Fruit fly (Drosophila melanogaster) whole organism, embryonic: ENCODE measurements around the gene wge.

Source experiments
- CG10654 ChIP-seq: fragments of 200-800 bp; sonication (Bioruptor generic); optimal IDR thresholded peaks from 2 replicates; lab custom pipeline; 2016; ENCODE audit warnings: missing biosample characterization, missing genetic modification characterization
- CG11560 ChIP-seq: fragments of 200-800 bp; sonication (Bioruptor generic); IDR thresholded peaks from 3 replicates; pipeline ENCODE4 v1.3.6; 2022; ENCODE audit warnings: missing biosample characterization, missing genetic modification characterization
- CG12071 ChIP-seq: fragments of 200-800 bp; sonication (Bioruptor generic); optimal IDR thresholded peaks from 3 replicates; lab custom pipeline; 2018; ENCODE audit warnings: missing biosample characterization, mild to moderate bottlenecking, missing genetic modification characterization
- CG16815 ChIP-seq: fragments of 200-800 bp; sonication (Bioruptor generic); optimal IDR thresholded peaks from 3 replicates; lab custom pipeline; 2017; ENCODE audit warnings: missing biosample characterization, mild to moderate bottlenecking, missing genetic modification characterization
- CG18599 ChIP-seq: fragments of 200-800 bp; sonication (Bioruptor generic); optimal IDR thresholded peaks from 3 replicates; lab custom pipeline; 2017; ENCODE audit warnings: missing biosample characterization, missing genetic modification characterization, mild to moderate bottlenecking, moderate library complexity, missing genetic modification reagents
- CG2202 ChIP-seq: fragments of 200-800 bp; sonication (Bioruptor generic); optimal IDR thresholded peaks from 2 replicates; lab custom pipeline; 2018; ENCODE audit warnings: missing biosample characterization, mild to moderate bottlenecking, missing genetic modification characterization
- CG31365 ChIP-seq: fragments of 200-800 bp; sonication (Bioruptor generic); optimal IDR thresholded peaks from 2 replicates; lab custom pipeline; 2018; ENCODE audit warnings: missing biosample characterization, mild to moderate bottlenecking, missing genetic modification characterization
- CG34422 ChIP-seq: fragments of 200-800 bp; sonication (Bioruptor generic); IDR thresholded peaks from 3 replicates; pipeline ENCODE4 v1.3.6; 2022; ENCODE audit warnings: missing biosample characterization, missing genetic modification characterization
- CG4404 ChIP-seq: fragments of 200-800 bp; sonication (Bioruptor generic); IDR thresholded peaks from 2 replicates; pipeline ENCODE4 v1.3.6; 2022; ENCODE audit warnings: missing biosample characterization, missing genetic modification characterization
- CG4707 ChIP-seq: fragments of 200-800 bp; sonication (Bioruptor generic); optimal IDR thresholded peaks from 2 replicates; lab custom pipeline; 2018; ENCODE audit warnings: missing biosample characterization, mild to moderate bottlenecking, missing genetic modification characterization, moderate library complexity
- CG4820 ChIP-seq: fragments of 200-800 bp; sonication (Bioruptor generic); optimal IDR thresholded peaks from 3 replicates; lab custom pipeline; 2016; ENCODE audit warnings: missing biosample characterization, missing genetic modification characterization
- CG5180 ChIP-seq: fragments of 200-800 bp; sonication (Bioruptor generic); optimal IDR thresholded peaks from 3 replicates; lab custom pipeline; 2017; ENCODE audit warnings: missing biosample characterization, missing genetic modification characterization, mild to moderate bottlenecking, moderate library complexity, missing genetic modification reagents
- CG7271 ChIP-seq: fragments of 200-800 bp; sonication (Bioruptor generic); optimal IDR thresholded peaks from 2 replicates; lab custom pipeline; 2018; ENCODE audit warnings: missing biosample characterization, mild to moderate bottlenecking, missing genetic modification characterization, moderate library complexity
- CG7963 ChIP-seq: fragments of 200-800 bp; sonication (Bioruptor generic); IDR thresholded peaks from 3 replicates; pipeline ENCODE4 v1.3.6; 2022; ENCODE audit warnings: missing biosample characterization, missing genetic modification characterization; ENCODE audit not compliant: partially characterized antibody
- CG9609 ChIP-seq: fragments of 200-800 bp; sonication (Bioruptor generic); optimal IDR thresholded peaks from 3 replicates; lab custom pipeline; 2016; ENCODE audit warnings: missing biosample characterization, missing genetic modification characterization
- CG9727 ChIP-seq: fragments of 200-800 bp; sonication (Bioruptor generic); optimal IDR thresholded peaks from 3 replicates; lab custom pipeline; 2017; ENCODE audit warnings: missing biosample characterization, mild to moderate bottlenecking, missing genetic modification characterization
- CG9817 ChIP-seq: fragments of 200-800 bp; sonication (Bioruptor generic); optimal IDR thresholded peaks from 2 replicates; lab custom pipeline; 2018; ENCODE audit warnings: missing biosample characterization, mild to moderate bottlenecking, missing genetic modification characterization, moderate library complexity
- CkIIα-i1 ChIP-seq: fragments of 200-800 bp; sonication (Bioruptor generic); IDR thresholded peaks from 2 replicates; pipeline ENCODE4 v1.3.6; 2022; ENCODE audit warnings: missing biosample characterization, missing genetic modification characterization
- Dad ChIP-seq: fragments of 200-800 bp; sonication (Bioruptor generic); optimal IDR thresholded peaks from 3 replicates; lab custom pipeline; 2016; ENCODE audit warnings: missing biosample characterization, missing genetic modification characterization
- Gsc ChIP-seq: fragments of 200-800 bp; sonication (Bioruptor generic); IDR thresholded peaks from 2 replicates; pipeline ENCODE4 v1.3.6; 2022; ENCODE audit warnings: missing biosample characterization, missing genetic modification characterization
- HHEX ChIP-seq: fragments of 200-800 bp; sonication (Bioruptor generic); optimal IDR thresholded peaks from 3 replicates; lab custom pipeline; 2017; ENCODE audit warnings: missing biosample characterization, mild to moderate bottlenecking, missing genetic modification characterization, missing genetic modification reagents
- HLHmδ ChIP-seq: fragments of 200-800 bp; sonication (Bioruptor generic); optimal IDR thresholded peaks from 2 replicates; lab custom pipeline; 2018; ENCODE audit warnings: missing biosample characterization, mild to moderate bottlenecking, missing genetic modification characterization, moderate library complexity
- Hr39 ChIP-seq: fragments of >200 bp; optimal IDR thresholded peaks from 2 replicates; lab custom pipeline; 2017
- Hr78 ChIP-seq, 2 experiments: fragments of 200-800 bp in 1 of 2; fragments of >200 bp in 1 of 2; sonication (Bioruptor generic) in 1 of 2; optimal IDR thresholded peaks; 2 replicates each; lab custom pipeline; 2017 to 2019; ENCODE audit warnings: missing biosample characterization in 2 of 2, missing genetic modification characterization in 2 of 2, mild to moderate bottlenecking in 1 of 2, moderate library complexity in 1 of 2
- Poxn ChIP-seq: fragments of 200-800 bp; sonication (Bioruptor generic); IDR thresholded peaks from 2 replicates; pipeline ENCODE4 v1.3.6; 2022; ENCODE audit warnings: missing biosample characterization, missing genetic modification characterization
- Usf ChIP-seq: fragments of 200-800 bp; sonication (Bioruptor generic); optimal IDR thresholded peaks from 2 replicates; lab custom pipeline; 2017; ENCODE audit warnings: missing genotype, missing biosample characterization, missing genetic modification characterization
- Xbp1 ChIP-seq: fragments of 200-800 bp; sonication (Bioruptor generic); optimal IDR thresholded peaks from 3 replicates; lab custom pipeline; 2016; ENCODE audit warnings: missing biosample characterization, mild to moderate bottlenecking, missing genetic modification characterization
- abd-A ChIP-seq: fragments of 200-800 bp; sonication (Bioruptor generic); optimal IDR thresholded peaks from 3 replicates; lab custom pipeline; 2019; ENCODE audit warnings: missing biosample characterization, mild to moderate bottlenecking, missing genetic modification characterization, moderate library complexity
- amos ChIP-seq: fragments of 200-800 bp; sonication (Bioruptor generic); IDR thresholded peaks from 2 replicates; pipeline ENCODE4 v1.3.6; 2022; ENCODE audit warnings: missing biosample characterization, missing genetic modification characterization; ENCODE audit not compliant: partially characterized antibody
- ato ChIP-seq: fragments of 200-800 bp; sonication (Bioruptor generic); IDR thresholded peaks from 2 replicates; pipeline ENCODE4 v1.3.6; 2022; ENCODE audit warnings: missing biosample characterization, missing genetic modification characterization; ENCODE audit not compliant: partially characterized antibody
- az2 ChIP-seq: fragments of 200-800 bp; sonication (Bioruptor generic); optimal IDR thresholded peaks from 3 replicates; lab custom pipeline; 2016; ENCODE audit warnings: missing biosample characterization, missing genetic modification characterization
- bowl ChIP-seq: fragments of 200-800 bp; sonication (Bioruptor generic); IDR thresholded peaks from 2 replicates; pipeline ENCODE4 v1.3.6; 2022; ENCODE audit warnings: missing biosample characterization, missing genetic modification characterization
- chif ChIP-seq, 2 experiments: fragments of 200-800 bp; sonication (Bioruptor generic); optimal IDR thresholded peaks; 3 replicates each; lab custom pipeline; 2016; ENCODE audit warnings: missing biosample characterization in 2 of 2, missing genetic modification characterization in 2 of 2
- chn ChIP-seq: fragments of 200-800 bp; sonication (Bioruptor generic); optimal IDR thresholded peaks from 2 replicates; lab custom pipeline; 2016; ENCODE audit warnings: missing biosample characterization, missing genetic modification characterization
- dan ChIP-seq: fragments of 200-800 bp; sonication (Bioruptor generic); IDR thresholded peaks from 2 replicates; pipeline ENCODE4 v1.3.6; 2022; ENCODE audit warnings: missing biosample characterization, missing genetic modification characterization
- emc ChIP-seq: fragments of 200-800 bp; sonication (Bioruptor generic); optimal IDR thresholded peaks from 2 replicates; lab custom pipeline; 2016; ENCODE audit warnings: missing biosample characterization, missing genetic modification characterization
- ewg ChIP-seq: fragments of 200-800 bp; sonication (Bioruptor generic); optimal IDR thresholded peaks from 3 replicates; lab custom pipeline; 2017; ENCODE audit warnings: mild to moderate bottlenecking, missing biosample characterization, missing genetic modification reagents, missing genetic modification characterization
- fd102C ChIP-seq: fragments of 200-800 bp; sonication (Bioruptor generic); optimal IDR thresholded peaks from 2 replicates; lab custom pipeline; 2018; ENCODE audit warnings: missing biosample characterization, mild to moderate bottlenecking, missing genetic modification characterization, moderate library complexity
- hb ChIP-seq: fragments of 200-800 bp; sonication (Bioruptor generic); IDR thresholded peaks from 3 replicates; pipeline ENCODE4 v1.3.6; 2022; ENCODE audit warnings: missing biosample characterization, missing genetic modification characterization; ENCODE audit not compliant: partially characterized antibody
- jing ChIP-seq: fragments of 200-800 bp; sonication (Bioruptor generic); optimal IDR thresholded peaks from 2 replicates; lab custom pipeline; 2018; ENCODE audit warnings: missing biosample characterization, mild to moderate bottlenecking, missing genetic modification characterization
- ken ChIP-seq: fragments of 200-800 bp; sonication (Bioruptor generic); IDR thresholded peaks from 3 replicates; pipeline ENCODE4 v1.3.6; 2022; ENCODE audit warnings: missing biosample characterization, missing genetic modification characterization
- lmd ChIP-seq: fragments of 200-800 bp; sonication (Bioruptor generic); IDR thresholded peaks from 2 replicates; pipeline ENCODE4 v1.3.6; 2022; ENCODE audit warnings: missing biosample characterization, missing genetic modification characterization
- mam ChIP-seq: fragments of 200-800 bp; sonication (Bioruptor generic); optimal IDR thresholded peaks from 3 replicates; lab custom pipeline; 2016; ENCODE audit warnings: missing biosample characterization, missing genetic modification characterization
- mirr ChIP-seq: fragments of 200-800 bp; sonication (Bioruptor generic); optimal IDR thresholded peaks from 3 replicates; lab custom pipeline; 2018; ENCODE audit warnings: missing biosample characterization, mild to moderate bottlenecking, missing genetic modification characterization
- onecut ChIP-seq: fragments of 200-800 bp; sonication (Bioruptor generic); IDR thresholded peaks from 2 replicates; pipeline ENCODE4 v1.3.6; 2022; ENCODE audit warnings: missing biosample characterization, missing genetic modification characterization
- pita ChIP-seq: fragments of 200-800 bp; sonication (Bioruptor generic); optimal IDR thresholded peaks from 2 replicates; lab custom pipeline; 2017; ENCODE audit warnings: missing biosample characterization, mild to moderate bottlenecking, missing genetic modification characterization
- pum ChIP-seq: fragments of 200-800 bp; sonication (Bioruptor generic); optimal IDR thresholded peaks from 2 replicates; lab custom pipeline; 2016; ENCODE audit warnings: missing biosample characterization, missing genetic modification characterization
- sens ChIP-seq: fragments of 200-800 bp; sonication (Bioruptor generic); peaks from one replicate; lab custom pipeline; 2016; ENCODE audit warnings: missing biosample characterization, missing genetic modification characterization
- sqz ChIP-seq: fragments of 200-800 bp; sonication (Bioruptor generic); optimal IDR thresholded peaks from 3 replicates; lab custom pipeline; 2018; ENCODE audit warnings: missing biosample characterization, mild to moderate bottlenecking, missing genetic modification characterization
- vfl ChIP-seq: fragments of 200-800 bp; sonication (Bioruptor generic); optimal IDR thresholded peaks from 2 replicates; lab custom pipeline; 2016; ENCODE audit warnings: missing biosample characterization, missing genetic modification characterization
- yki ChIP-seq: fragments of >200 bp; optimal IDR thresholded peaks from 3 replicates; lab custom pipeline; 2018
- z ChIP-seq: fragments of 200-800 bp; sonication (Bioruptor generic); IDR thresholded peaks from 3 replicates; pipeline ENCODE4 v1.3.6; 2022; ENCODE audit warnings: missing biosample characterization, missing genetic modification characterization

wge gene

DNA sequence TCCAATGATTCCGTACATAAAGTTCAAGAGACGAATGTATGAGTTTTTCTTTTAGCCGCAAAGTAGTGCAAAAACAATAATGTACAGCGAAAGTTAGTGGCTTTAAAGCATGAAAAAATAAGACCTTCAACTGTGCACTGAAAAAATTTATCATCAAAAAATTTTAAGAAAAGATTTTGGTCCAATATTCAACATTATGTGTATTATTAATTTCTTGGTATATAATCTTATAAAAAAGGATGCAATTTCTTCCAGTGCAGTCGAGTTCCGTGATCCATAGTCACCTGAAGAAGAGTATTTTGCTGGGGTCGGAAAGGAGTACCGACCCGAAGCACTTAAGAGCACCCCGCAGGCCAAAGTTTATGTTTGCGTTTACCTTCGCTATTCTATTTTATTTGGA, 52.3 kb downstream of the wge start (continued):
- no peak for TF ChIP-seq jing
- no peak for TF ChIP-seq CG4404 (GFP tag; lab: Robert Waterston, UW)
- TF ChIP-seq lmd (GFP tag; lab: Robert Waterston, UW): peak; percentile 25; the same call in 1 of the 2 replicates
- no peak for TF ChIP-seq CG18599 (GFP tag; lab: Kevin White, UChicago)
- TF ChIP-seq z: no peak
- TF ChIP-seq sens (GFP tag; lab: Kevin White, UChicago): peak; percentile 47
- TF ChIP-seq fd102C (GFP tag; lab: Kevin White, UChicago): no peak
- no peak for TF ChIP-seq CG10654 (GFP tag; lab: Kevin White, UChicago)
- no peak for TF ChIP-seq HLHmδ (GFP tag; lab: Kevin White, UChicago)
- no peak for TF ChIP-seq CG31365 (tag; lab: Kevin White, UChicago)
- no peak for TF ChIP-seq hb (GFP tag; lab: Robert Waterston, UW)
- TF ChIP-seq CG4820 (GFP tag; lab: Kevin White, UChicago): no peak
- TF ChIP-seq mirr (GFP tag; lab: Kevin White, UChicago): no peak
- no peak for TF ChIP-seq Poxn (GFP tag; lab: Robert Waterston, UW)
- TF ChIP-seq HHEX (GFP tag; lab: Kevin White, UChicago): peak; percentile 22
- no peak for TF ChIP-seq pita (GFP tag; lab: Kevin White, UChicago)
- TF ChIP-seq ken (GFP tag; lab: Robert Waterston, UW): no peak
- TF ChIP-seq ewg (GFP tag; lab: Kevin White, UChicago): no peak
- TF ChIP-seq onecut (GFP tag; lab: Robert Waterston, UW): no peak
- TF ChIP-seq Dad (GFP tag; lab: Kevin White, UChicago): no peak
- no peak for TF ChIP-seq bowl
- no peak for TF ChIP-seq abd-A (tag; lab: Kevin White, UChicago)
- no peak for TF ChIP-seq CG9609
- no peak for TF ChIP-seq chif (GFP tag; optimal IDR thresholded peaks at IDR 0.05; lab: Kevin White, UChicago)
- no peak for TF ChIP-seq CkIIα-i1 (GFP tag; lab: Robert Waterston, UW)
- no peak for TF ChIP-seq CG7271
- no peak for TF ChIP-seq mam (GFP tag; lab: Kevin White, UChicago)
- TF ChIP-seq CG9727 (GFP tag; lab: Kevin White, UChicago): peak; percentile 18
- TF ChIP-seq ato: no peak
- no peak for TF ChIP-seq vfl
- no peak for TF ChIP-seq Hr78 (GFP tag; optimal IDR thresholded peaks at IDR 0.05; lab: Kevin White, UChicago)
- TF ChIP-seq dan: no peak
- TF ChIP-seq az2 (GFP tag; lab: Kevin White, UChicago): peak; percentile 32
- no peak for TF ChIP-seq CG9817 (tag; lab: Kevin White, UChicago)
- TF ChIP-seq CG4707 (GFP tag; lab: Kevin White, UChicago): no peak
- no peak for TF ChIP-seq sqz (GFP tag; lab: Kevin White, UChicago)
- TF ChIP-seq CG7963: no peak
- no peak for TF ChIP-seq Usf
- no peak for TF ChIP-seq amos (GFP tag; lab: Robert Waterston, UW)
- no peak; the same call in 2 of the 3 replicates for TF ChIP-seq CG34422 (GFP tag; lab: Robert Waterston, UW)
- TF ChIP-seq CG5180 (GFP tag; lab: Kevin White, UChicago): no peak
- TF ChIP-seq yki (lab: Kevin White, UChicago): no peak
- no peak for TF ChIP-seq emc (GFP tag; lab: Kevin White, UChicago)
- TF ChIP-seq CG12071 (GFP tag; lab: Kevin White, UChicago): no peak
- TF ChIP-seq Gsc: no peak
- peak; percentile 37 for TF ChIP-seq Xbp1 (GFP tag; lab: Kevin White, UChicago)
- no peak for TF ChIP-seq chn (GFP tag; lab: Kevin White, UChicago)
- no peak for TF ChIP-seq CG16815 (GFP tag; lab: Kevin White, UChicago)
- no peak for TF ChIP-seq CG11560 (tag; lab: Robert Waterston, UW)
- TF ChIP-seq CG2202 (tag; lab: Kevin White, UChicago): no peak
- peak; percentile 8 for TF ChIP-seq pum (GFP tag; lab: Kevin White, UChicago)
- no peak for TF ChIP-seq Hr39 (lab: Kevin White, UChicago)
